Worm (Caenorhabditis elegans) whole organism, early embryonic: ENCODE results near the gene F41G3.5.

Experiments used
- F13C5.2 ChIP-seq: sonication (generic microtip); optimal IDR thresholded peaks from 2 replicates; lab custom pipeline; 2017; ENCODE audit warnings: mild to moderate bottlenecking, missing genetic modification characterization, inconsistent platforms, missing compliant biosample characterization
- aly-1 ChIP-seq: sonication (generic microtip); optimal IDR thresholded peaks from 2 replicates; lab custom pipeline; 2016; ENCODE audit warnings: missing genetic modification characterization, missing compliant biosample characterization
- ama-1 ChIP-seq: fragments of 150-350 bp; optimal IDR thresholded peaks from 2 replicates; lab custom pipeline; 2014
- ceh-13 ChIP-seq: fragments of 200-800 bp; sonication (Bioruptor generic); optimal IDR thresholded peaks from 2 replicates; lab custom pipeline; 2018; ENCODE audit warnings: mild to moderate bottlenecking, missing genetic modification characterization, missing compliant biosample characterization
- flt-1 ChIP-seq: fragments of 200-800 bp; sonication (Bioruptor generic); IDR thresholded peaks from 2 replicates; pipeline ENCODE4 v1.3.6; 2022; ENCODE audit warnings: missing genetic modification characterization, missing compliant biosample characterization
- hmbx-1 ChIP-seq: sonication (generic microtip); optimal IDR thresholded peaks from 2 replicates; lab custom pipeline; 2016; ENCODE audit warnings: mild to moderate bottlenecking, missing genetic modification characterization, missing compliant biosample characterization
- hmg-4 ChIP-seq: fragments of 200-800 bp; sonication (Bioruptor generic); optimal IDR thresholded peaks from 2 replicates; lab custom pipeline; 2018; ENCODE audit warnings: mild to moderate bottlenecking, missing genetic modification characterization, missing compliant biosample characterization
- hnd-1 ChIP-seq: sonication (generic microtip); optimal IDR thresholded peaks from 2 replicates; lab custom pipeline; 2016; ENCODE audit warnings: missing genetic modification characterization, missing compliant biosample characterization
- pes-1 ChIP-seq: fragments of 200-800 bp; sonication (Bioruptor generic); IDR thresholded peaks from 2 replicates; pipeline ENCODE4 v1.3.6; 2022; ENCODE audit warnings: missing genetic modification reagents, missing genetic modification characterization, missing compliant biosample characterization
- scrt-1 ChIP-seq: fragments of 200-800 bp; sonication (Bioruptor generic); IDR thresholded peaks from 2 replicates; pipeline ENCODE4 v1.3.6; 2022; ENCODE audit warnings: missing genetic modification characterization, missing compliant biosample characterization
- sea-1 ChIP-seq: fragments of 200-800 bp; sonication (Bioruptor generic); conservative IDR thresholded peaks from 2 replicates; pipeline ENCODE4 v1.3.6; 2022; ENCODE audit warnings: missing genetic modification characterization, missing compliant biosample characterization
- tbx-11 ChIP-seq: fragments of 200-800 bp; sonication (Bioruptor generic); IDR thresholded peaks from 2 replicates; pipeline ENCODE4 v1.3.6; 2022; ENCODE audit warnings: missing genetic modification characterization, missing compliant biosample characterization
- tbx-37 ChIP-seq: fragments of 200-800 bp; sonication (Bioruptor generic); conservative IDR thresholded peaks from 2 replicates; pipeline ENCODE4 v1.3.6; 2022; ENCODE audit warnings: missing genetic modification reagents, missing genetic modification characterization, missing compliant biosample characterization

- TF ChIP-seq ama-1, result no peak
- no peak for TF ChIP-seq hmg-4 (GFP tag; lab: Kevin White, UChicago)
- TF ChIP-seq sea-1 (GFP tag; lab: Robert Waterston, UW), result no peak
- no peak for TF ChIP-seq flt-1 (GFP tag; lab: Robert Waterston, UW)
- no peak for TF ChIP-seq scrt-1 (GFP tag; lab: Robert Waterston, UW)
- no peak for TF ChIP-seq F13C5.2 (tag; lab: Kevin White, UChicago)
- TF ChIP-seq ceh-13 (GFP tag; lab: Kevin White, UChicago), result no peak
- TF ChIP-seq aly-1, result no peak
- no peak for TF ChIP-seq hmbx-1 (tag; lab: Kevin White, UChicago)
- TF ChIP-seq tbx-37 (GFP tag; lab: Robert Waterston, UW), result no peak
- TF ChIP-seq hnd-1 (tag; lab: Kevin White, UChicago), result no peak
- TF ChIP-seq tbx-11, result no peak
- TF ChIP-seq pes-1 (GFP tag; lab: Robert Waterston, UW), result no peak
Measured at ce11 chrII:6744648-6745047, 1.9 kb upstream of the F41G3.5 start, which contains the start of gene ins-15.
